Worm (Caenorhabditis elegans) whole organism, mixed stage, embryonic: ENCODE measurements around the gene Y17D7C.2.

Experiments used
- M03D4.4 ChIP-seq: sonication (generic microtip); optimal IDR thresholded peaks from 2 replicates; lab custom pipeline; 2017; ENCODE audit warnings: mild to moderate bottlenecking, missing genetic modification characterization, missing compliant biosample characterization
- bed-3 ChIP-seq: fragments of 200-800 bp; sonication (Bioruptor generic); optimal IDR thresholded peaks from 3 replicates; lab custom pipeline; 2018; ENCODE audit warnings: mild to moderate bottlenecking, missing genetic modification characterization, moderate library complexity, missing compliant biosample characterization
- ceh-83 ChIP-seq: fragments of 200-800 bp; sonication (Bioruptor generic); optimal IDR thresholded peaks from 2 replicates; lab custom pipeline; 2018; ENCODE audit warnings: mild to moderate bottlenecking, missing genetic modification characterization, missing compliant biosample characterization
- ces-1 ChIP-seq: fragments of 150-350 bp; optimal IDR thresholded peaks from 2 replicates; lab custom pipeline; 2014; ENCODE audit warnings: missing biosample characterization, missing genetic modification reagents, missing genetic modification characterization
- elt-3 ChIP-seq: fragments of 150-350 bp; optimal IDR thresholded peaks from 2 replicates; lab custom pipeline; 2014; ENCODE audit warnings: missing biosample characterization, missing genetic modification characterization
- nhr-28 ChIP-seq: fragments of 150-350 bp; optimal IDR thresholded peaks from 2 replicates; lab custom pipeline; 2014; ENCODE audit warnings: missing biosample characterization, missing genetic modification characterization
- sem-2 ChIP-seq: fragments of 200-800 bp; sonication (Bioruptor generic); optimal IDR thresholded peaks from 2 replicates; lab custom pipeline; 2018; ENCODE audit warnings: mild to moderate bottlenecking, missing genetic modification characterization, missing compliant biosample characterization
- snpc-4 ChIP-seq: fragments of 150-350 bp; optimal IDR thresholded peaks from 2 replicates; lab custom pipeline; 2014; ENCODE audit warnings: missing biosample characterization, missing genetic modification characterization
- sptf-1 ChIP-seq: sonication (generic microtip); optimal IDR thresholded peaks from 2 replicates; lab custom pipeline; 2017; ENCODE audit warnings: mild to moderate bottlenecking, missing genetic modification characterization, moderate library complexity, missing compliant biosample characterization
- tbx-8 ChIP-seq: fragments of 200-800 bp; sonication (Bioruptor generic); optimal IDR thresholded peaks from 2 replicates; lab custom pipeline; 2018; ENCODE audit warnings: mild to moderate bottlenecking, missing genetic modification characterization, moderate library complexity, missing compliant biosample characterization
- unc-39 ChIP-seq: fragments of 150-350 bp; optimal IDR thresholded peaks from 2 replicates; lab custom pipeline; 2014; ENCODE audit warnings: missing biosample characterization, missing genetic modification characterization
- unc-62 ChIP-seq: fragments of 150-350 bp; optimal IDR thresholded peaks from 2 replicates; lab custom pipeline; 2014; ENCODE audit warnings: missing biosample characterization, missing genetic modification reagents, missing genetic modification characterization
- ztf-11 ChIP-seq: fragments of 150-350 bp; optimal IDR thresholded peaks from 2 replicates; lab custom pipeline; 2014; ENCODE audit warnings: missing biosample characterization, missing genetic modification characterization

ce11 chrV:18742108-18742507, 22.3 kb upstream of the Y17D7C.2 start, which contains the start of gene clec-250:
- no peak for TF ChIP-seq unc-39 (tag; lab: Kevin White, UChicago)
- TF ChIP-seq snpc-4: no peak
- no peak for TF ChIP-seq ztf-11 (tag; lab: Kevin White, UChicago)
- no peak for TF ChIP-seq nhr-28 (tag; lab: Kevin White, UChicago)
- TF ChIP-seq tbx-8: no peak
- TF ChIP-seq sptf-1 (tag; lab: Kevin White, UChicago): no peak
- TF ChIP-seq elt-3: no peak
- TF ChIP-seq bed-3 (GFP tag; lab: Kevin White, UChicago): no peak
- no peak for TF ChIP-seq ceh-83 (GFP tag; lab: Kevin White, UChicago)
- TF ChIP-seq unc-62 (GFP tag; lab: Kevin White, UChicago): no peak
- TF ChIP-seq sem-2 (GFP tag; lab: Kevin White, UChicago): no peak
- TF ChIP-seq ces-1: no peak
- TF ChIP-seq M03D4.4 (tag; lab: Kevin White, UChicago): no peak
